Worm (Caenorhabditis elegans) whole organism, mixed stage, embryonic: ENCODE measurements around the gene aat-3.

Experiments
- blmp-1 ChIP-seq: fragments of 150-350 bp; optimal IDR thresholded peaks from 2 replicates; lab custom pipeline; 2014; ENCODE audit warnings: missing biosample characterization, missing genetic modification characterization
- ces-1 ChIP-seq: fragments of 150-350 bp; optimal IDR thresholded peaks from 2 replicates; lab custom pipeline; 2014; ENCODE audit warnings: missing biosample characterization, missing genetic modification reagents, missing genetic modification characterization
- ham-2 ChIP-seq: fragments of 200-800 bp; sonication (Bioruptor generic); optimal IDR thresholded peaks from 2 replicates; lab custom pipeline; 2018; ENCODE audit warnings: mild to moderate bottlenecking, missing genetic modification characterization, missing compliant biosample characterization
- lin-13 ChIP-seq: fragments of 150-350 bp; optimal IDR thresholded peaks from 2 replicates; lab custom pipeline; 2014; ENCODE audit warnings: missing biosample characterization, missing genetic modification characterization
- lsy-2 ChIP-seq: fragments of 150-350 bp; optimal IDR thresholded peaks from 2 replicates; lab custom pipeline; 2014; ENCODE audit warnings: missing biosample characterization, missing genetic modification characterization
- mls-2 ChIP-seq: sonication (generic microtip); optimal IDR thresholded peaks from 2 replicates; lab custom pipeline; 2016; ENCODE audit warnings: mild to moderate bottlenecking, missing genetic modification characterization, moderate library complexity, missing compliant biosample characterization
- nhr-12 ChIP-seq: fragments of 150-350 bp; optimal IDR thresholded peaks from 2 replicates; lab custom pipeline; 2014; ENCODE audit warnings: missing biosample characterization, missing genetic modification characterization
- nhr-28 ChIP-seq: fragments of 150-350 bp; optimal IDR thresholded peaks from 2 replicates; lab custom pipeline; 2014; ENCODE audit warnings: missing biosample characterization, missing genetic modification characterization
- nhr-76 ChIP-seq: sonication (generic microtip); optimal IDR thresholded peaks from 2 replicates; lab custom pipeline; 2017; ENCODE audit warnings: missing biosample characterization, missing genetic modification characterization
- snpc-4 ChIP-seq: fragments of 150-350 bp; optimal IDR thresholded peaks from 2 replicates; lab custom pipeline; 2014; ENCODE audit warnings: missing biosample characterization, missing genetic modification characterization
- sptf-1 ChIP-seq: sonication (generic microtip); optimal IDR thresholded peaks from 2 replicates; lab custom pipeline; 2017; ENCODE audit warnings: mild to moderate bottlenecking, missing genetic modification characterization, moderate library complexity, missing compliant biosample characterization

DNA sequence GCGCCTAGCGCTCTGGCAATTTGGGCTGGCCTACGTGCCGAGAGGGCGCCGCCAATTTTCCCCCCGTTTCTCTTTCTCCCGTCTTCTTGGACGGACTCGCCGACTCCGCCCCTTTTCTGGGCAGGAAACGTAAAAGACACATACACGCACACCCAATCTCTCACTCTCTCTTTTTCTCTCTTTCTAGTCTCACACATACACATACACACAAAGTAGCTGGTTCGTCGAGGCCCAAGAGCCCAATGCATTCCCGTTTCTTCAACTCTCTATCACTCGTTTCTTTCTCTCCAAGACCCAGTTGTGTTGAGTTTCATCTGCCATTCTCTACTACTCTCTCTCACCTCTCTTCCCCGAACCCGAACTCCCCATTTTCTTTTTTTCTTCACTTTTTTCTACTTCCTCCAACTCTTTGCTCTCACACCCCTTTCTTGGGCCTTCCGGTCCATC, 46.8 kb downstream of the aat-3 start:
- TF ChIP-seq blmp-1 (tag; lab: Kevin White, UChicago) (no peak), nhr-12 (no peak), nhr-76 (no peak), lsy-2 (tag; lab: Kevin White, UChicago) (peak; percentile 7), lin-13 (tag; lab: Kevin White, UChicago) (no peak), snpc-4 (tag; lab: Kevin White, UChicago) (no peak), mls-2 (peak; percentile 47), nhr-28 (tag; lab: Kevin White, UChicago) (no peak), ces-1 (peak; percentile 36), sptf-1 (peak; percentile 43), ham-2 (no peak)
